Worm (Caenorhabditis elegans): ENCODE results near the gene vdac-1.

The vdac-1 gene

DNA sequence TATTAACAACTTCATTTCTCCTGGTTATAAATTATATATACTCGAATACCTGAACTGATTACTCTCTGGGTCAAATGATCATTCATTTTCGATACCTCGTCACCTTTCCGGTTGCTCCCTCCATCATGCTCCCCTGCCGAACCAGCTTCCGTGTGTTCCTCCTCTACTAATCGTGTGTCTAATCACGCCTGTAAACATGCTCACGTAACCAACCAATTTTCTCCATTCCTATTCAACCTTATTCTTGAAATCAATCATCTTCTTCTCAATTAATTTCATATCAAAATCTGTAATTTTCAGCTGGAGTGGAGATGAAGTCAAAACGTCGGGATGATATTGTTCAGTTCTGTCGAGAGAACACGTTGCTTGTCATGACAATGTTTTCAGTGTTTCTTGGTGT lies 4.4 kb downstream of the vdac-1 start, which contains the start of gene glt-6:
Gene glt-6 (plus strand): TSS at position 301 of the 400 bp plus-strand sequence.
- TF ChIP-seq nhr-12 (tag; optimal IDR thresholded peaks at IDR 0.05), result no peak
- TF ChIP-seq mab-5 (tag; optimal IDR thresholded peaks at IDR 0.05), result no peak
- TF ChIP-seq ham-2 (GFP tag; optimal IDR thresholded peaks at IDR 0.05), result no peak
- TF ChIP-seq ceh-43 (GFP tag; optimal IDR thresholded peaks at IDR 0.05), result no peak
- no peak for TF ChIP-seq unc-39 (tag; optimal IDR thresholded peaks at IDR 0.05)
- no peak for TF ChIP-seq lin-32 (GFP tag; optimal IDR thresholded peaks at IDR 0.05)
- no peak for TF ChIP-seq ceh-83 (GFP tag; optimal IDR thresholded peaks at IDR 0.05)
- no peak for TF ChIP-seq nhr-237 (tag; optimal IDR thresholded peaks at IDR 0.05)
- TF ChIP-seq lin-13 (tag; optimal IDR thresholded peaks at IDR 0.05), result no peak

- TF ChIP-seq bed-3 (GFP tag; optimal IDR thresholded peaks at IDR 0.05), result no peak
- TF ChIP-seq nhr-28 (tag; optimal IDR thresholded peaks at IDR 0.05), result no peak
- TF ChIP-seq unc-62 (GFP tag; optimal IDR thresholded peaks at IDR 0.05), result no peak
- no peak for TF ChIP-seq sem-2 (GFP tag; optimal IDR thresholded peaks at IDR 0.05)
- no peak for TF ChIP-seq zip-8 (tag; optimal IDR thresholded peaks at IDR 0.05)
- TF ChIP-seq ceh-43 (GFP tag; optimal IDR thresholded peaks at IDR 0.05), result no peak
- no peak for TF ChIP-seq mep-1 (tag; optimal IDR thresholded peaks at IDR 0.05)
- no peak for TF ChIP-seq mls-2 (tag; optimal IDR thresholded peaks at IDR 0.05)
- TF ChIP-seq cnd-1 (tag; optimal IDR thresholded peaks at IDR 0.05), result no peak
- TF ChIP-seq unc-39 (tag; optimal IDR thresholded peaks at IDR 0.05), result no peak
- no peak for TF ChIP-seq tbx-8 (GFP tag; optimal IDR thresholded peaks at IDR 0.05)
- TF ChIP-seq ztf-11 (tag; optimal IDR thresholded peaks at IDR 0.05), result no peak
- no peak for TF ChIP-seq nhr-2 (tag; optimal IDR thresholded peaks at IDR 0.05)
- TF ChIP-seq snpc-4 (tag; optimal IDR thresholded peaks at IDR 0.05), result no peak
- no peak for TF ChIP-seq ceh-83 (GFP tag; optimal IDR thresholded peaks at IDR 0.05)
- no peak for TF ChIP-seq blmp-1 (tag; optimal IDR thresholded peaks at IDR 0.05)
These were observed 6.4 kb downstream of the vdac-1 start, which contains the start of gene F55G1.15 for ce11 chrIV:7501337-7501736. Gene F55G1.15, minus strand, starts transcription at chrIV:7501437.

- no peak for TF ChIP-seq blmp-1 (tag; optimal IDR thresholded peaks at IDR 0.05)
- no peak for TF ChIP-seq unc-39 (tag; optimal IDR thresholded peaks at IDR 0.05)
- no peak for TF ChIP-seq ceh-39 (tag; optimal IDR thresholded peaks at IDR 0.05)
- TF ChIP-seq bed-3 (GFP tag; optimal IDR thresholded peaks at IDR 0.05), result no peak
- no peak for TF ChIP-seq nhr-28 (tag; optimal IDR thresholded peaks at IDR 0.05)
- no peak for TF ChIP-seq M03D4.4 (tag; optimal IDR thresholded peaks at IDR 0.05)
- no peak for TF ChIP-seq sptf-1 (tag; optimal IDR thresholded peaks at IDR 0.05)
- TF ChIP-seq sem-2 (GFP tag; optimal IDR thresholded peaks at IDR 0.05), result no peak
- TF ChIP-seq mab-5 (tag; optimal IDR thresholded peaks at IDR 0.05), result no peak
- TF ChIP-seq elt-3 (tag; optimal IDR thresholded peaks at IDR 0.05), result no peak
- no peak for TF ChIP-seq tbx-8 (GFP tag; optimal IDR thresholded peaks at IDR 0.05)
- no peak for TF ChIP-seq lin-13 (tag; optimal IDR thresholded peaks at IDR 0.05)
These were observed 6.8 kb downstream of the vdac-1 start for ce11 chrIV:7500924-7501323.

- TF ChIP-seq ces-1 (GFP tag; optimal IDR thresholded peaks at IDR 0.05), result no peak
- TF ChIP-seq lsy-2 (tag; optimal IDR thresholded peaks at IDR 0.05), result no peak
- no peak for TF ChIP-seq M03D4.4 (tag; optimal IDR thresholded peaks at IDR 0.05)
- TF ChIP-seq unc-39 (tag; optimal IDR thresholded peaks at IDR 0.05), result no peak
- no peak for TF ChIP-seq ztf-11 (tag; optimal IDR thresholded peaks at IDR 0.05)
- TF ChIP-seq bed-3 (GFP tag; optimal IDR thresholded peaks at IDR 0.05), result no peak
- no peak for TF ChIP-seq lin-32 (GFP tag; optimal IDR thresholded peaks at IDR 0.05)
- no peak for TF ChIP-seq nhr-76 (tag; optimal IDR thresholded peaks at IDR 0.05)
- no peak for TF ChIP-seq tbx-8 (GFP tag; optimal IDR thresholded peaks at IDR 0.05)
- TF ChIP-seq snpc-4 (tag; optimal IDR thresholded peaks at IDR 0.05), result no peak
These were observed 8.4 kb downstream of the vdac-1 start for ce11 chrIV:7499302-7499701.

DNA sequence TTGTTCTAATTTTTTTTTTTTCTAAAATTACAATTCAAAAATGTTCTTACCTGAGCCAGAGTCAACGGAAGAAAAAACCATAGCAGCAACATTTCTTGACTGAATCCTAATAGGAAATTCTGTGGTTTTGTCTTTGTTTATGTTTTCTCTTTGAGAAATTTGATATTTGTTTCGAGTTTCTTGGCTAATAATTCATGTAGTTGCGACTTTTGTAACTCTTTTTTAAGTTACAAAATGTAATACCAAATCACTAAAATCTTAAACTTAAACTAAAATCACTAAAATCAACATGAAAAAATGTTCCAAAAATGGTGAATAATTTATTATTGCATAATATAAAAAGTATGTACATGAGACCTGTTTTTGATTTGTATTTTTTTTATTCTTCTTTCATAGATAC lies 9.9 kb downstream of the vdac-1 start, which contains the start of gene egas-4:
Gene egas-4 (minus strand): TSS at position 101 of the 400 bp plus-strand sequence.
- TF ChIP-seq sptf-1 (tag; optimal IDR thresholded peaks at IDR 0.05) (no peak), nhr-2 (tag; optimal IDR thresholded peaks at IDR 0.05) (no peak), elt-3 (tag; optimal IDR thresholded peaks at IDR 0.05) (no peak), nhr-76 (tag; optimal IDR thresholded peaks at IDR 0.05) (no peak), zip-8 (tag; optimal IDR thresholded peaks at IDR 0.05) (no peak), tbx-8 (GFP tag; optimal IDR thresholded peaks at IDR 0.05) (no peak), lin-32 (GFP tag; optimal IDR thresholded peaks at IDR 0.05) (no peak), bed-3 (GFP tag; optimal IDR thresholded peaks at IDR 0.05) (no peak), mab-5 (tag; optimal IDR thresholded peaks at IDR 0.05) (no peak), unc-62 (GFP tag; optimal IDR thresholded peaks at IDR 0.05) (no peak), sem-2 (GFP tag; optimal IDR thresholded peaks at IDR 0.05) (no peak), hlh-1 (tag; optimal IDR thresholded peaks at IDR 0.05) (no peak), mep-1 (tag; optimal IDR thresholded peaks at IDR 0.05) (no peak), nhr-28 (tag; optimal IDR thresholded peaks at IDR 0.05) (no peak), lin-13 (tag; optimal IDR thresholded peaks at IDR 0.05) (no peak)

Measured in whole organism, mixed stage, embryonic.